Worm (Caenorhabditis elegans) whole organism, midembryonic: ENCODE measurements around the gene srv-9.

Experiments used
- T22C8.4 ChIP-seq: fragments of 200-800 bp; sonication (Bioruptor generic); IDR thresholded peaks from 2 replicates; pipeline ENCODE4 v1.3.6; 2022; ENCODE audit warnings: missing genetic modification characterization, missing compliant biosample characterization
- cog-1 ChIP-seq: sonication (generic microtip); optimal IDR thresholded peaks from 2 replicates; lab custom pipeline; 2016; ENCODE audit warnings: missing genetic modification characterization, missing compliant biosample characterization
- flt-1 ChIP-seq: fragments of 200-800 bp; sonication (Bioruptor generic); IDR thresholded peaks from 2 replicates; pipeline ENCODE4 v1.3.6; 2022; ENCODE audit warnings: missing genetic modification characterization, missing compliant biosample characterization
- klf-2 ChIP-seq: fragments of 200-800 bp; sonication (Bioruptor generic); conservative IDR thresholded peaks from 2 replicates; pipeline ENCODE4 v1.3.6; 2022; ENCODE audit warnings: missing genetic modification reagents, missing genetic modification characterization, missing compliant biosample characterization
- med-1 ChIP-seq: sonication (generic microtip); optimal IDR thresholded peaks from 2 replicates; lab custom pipeline; 2017; ENCODE audit warnings: missing genetic modification characterization, mild to moderate bottlenecking, missing compliant biosample characterization, antibody characterized with exemption, missing genetic modification reagents; ENCODE audit not compliant: insufficient read depth
- ref-1 ChIP-seq: fragments of 200-800 bp; sonication (Bioruptor generic); conservative IDR thresholded peaks from 2 replicates; pipeline ENCODE4 v1.3.6; 2022; ENCODE audit warnings: missing genetic modification reagents, missing genetic modification characterization, missing compliant biosample characterization
- tab-1 ChIP-seq: fragments of 200-800 bp; sonication (Bioruptor generic); IDR thresholded peaks from 2 replicates; pipeline ENCODE4 v1.3.6; 2022; ENCODE audit warnings: missing genetic modification characterization, missing compliant biosample characterization
- ztf-23 ChIP-seq: fragments of 200-800 bp; sonication (Bioruptor generic); IDR thresholded peaks from 2 replicates; pipeline ENCODE4 v1.3.6; 2022; ENCODE audit warnings: missing genetic modification reagents, missing genetic modification characterization, missing compliant biosample characterization
- ztf-29 ChIP-seq: fragments of 200-800 bp; sonication (Bioruptor generic); IDR thresholded peaks from 2 replicates; pipeline ENCODE4 v1.3.6; 2022; ENCODE audit warnings: missing genetic modification reagents, missing genetic modification characterization, missing compliant biosample characterization

srv-9 gene

ce11 chrV:13380178-13380577 lies 42.8 kb downstream of the srv-9 start, which contains the start of gene ifbp-1:
Gene ifbp-1, minus strand, starts transcription at chrV:13380262.
- TF ChIP-seq tab-1 (no peak), T22C8.4 (GFP tag; lab: Robert Waterston, UW) (no peak), klf-2 (GFP tag; lab: Robert Waterston, UW) (no peak)

DNA sequence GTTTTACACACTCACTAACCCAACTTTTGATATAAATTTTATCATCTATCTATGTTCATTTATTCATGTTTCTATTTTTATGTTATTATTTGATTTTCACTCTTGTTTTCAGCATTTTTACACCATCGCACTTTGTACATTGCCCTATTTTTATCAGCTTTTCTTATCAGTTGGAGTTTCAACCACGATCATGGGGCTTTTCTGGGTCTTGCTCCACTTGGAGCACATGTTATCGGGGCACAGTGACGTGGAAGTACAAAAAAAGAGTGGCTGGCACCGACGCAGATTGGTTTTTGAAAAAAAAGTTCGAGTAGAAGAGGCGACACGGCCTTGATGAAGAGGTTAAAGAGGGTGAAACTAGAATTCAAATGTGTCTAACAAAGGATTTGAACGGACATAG lies 45.8 kb downstream of the srv-9 start:
- TF ChIP-seq med-1 (GFP tag; lab: Kevin White, UChicago) (no peak), klf-2 (GFP tag; lab: Robert Waterston, UW) (no peak), ztf-29 (GFP tag; lab: Robert Waterston, UW) (no peak), ztf-23 (GFP tag; lab: Robert Waterston, UW) (no peak), flt-1 (GFP tag; lab: Robert Waterston, UW) (no peak), cog-1 (no peak), T22C8.4 (GFP tag; lab: Robert Waterston, UW) (no peak), tab-1 (no peak), ref-1 (GFP tag; lab: Robert Waterston, UW) (no peak)

- TF ChIP-seq T22C8.4 (GFP tag; lab: Robert Waterston, UW) = no peak
- no peak for TF ChIP-seq cog-1
- TF ChIP-seq ztf-23 (GFP tag; lab: Robert Waterston, UW) = no peak
- TF ChIP-seq flt-1 (GFP tag; lab: Robert Waterston, UW) = no peak
- TF ChIP-seq ref-1 (GFP tag; lab: Robert Waterston, UW) = no peak
- no peak for TF ChIP-seq tab-1
- TF ChIP-seq ztf-29 (GFP tag; lab: Robert Waterston, UW) = no peak
- TF ChIP-seq klf-2 (GFP tag; lab: Robert Waterston, UW) = no peak
- no peak for TF ChIP-seq med-1 (GFP tag; lab: Kevin White, UChicago)
These were observed 47.1 kb downstream of the srv-9 start for ce11 chrV:13375861-13376260.

- TF ChIP-seq ref-1 (GFP tag; lab: Robert Waterston, UW) (no peak), flt-1 (GFP tag; lab: Robert Waterston, UW) (peak; percentile 59; the same call in 1 of the 2 replicates)
These were observed 48.4 kb downstream of the srv-9 start for ce11 chrV:13374532-13374931.

DNA sequence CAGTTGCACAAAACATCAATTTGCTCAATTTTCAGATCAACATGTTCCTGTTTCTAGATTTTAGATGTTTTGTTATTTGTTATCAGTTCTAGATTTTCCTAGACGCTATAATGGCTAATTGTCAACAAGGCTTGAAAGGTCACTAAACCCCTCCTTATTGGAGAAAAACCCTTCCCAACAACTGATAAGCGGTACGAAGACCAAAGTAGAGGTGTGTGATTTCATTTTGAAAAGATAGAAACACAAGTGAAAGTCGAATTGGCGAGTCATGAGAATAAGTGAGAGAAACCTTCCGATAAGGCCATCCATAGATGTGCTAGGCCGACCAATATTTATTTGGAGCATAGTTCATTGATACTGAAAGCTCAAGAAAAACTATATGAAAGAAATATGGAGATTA lies 49.3 kb downstream of the srv-9 start:
- TF ChIP-seq cog-1 (no peak), med-1 (GFP tag; lab: Kevin White, UChicago) (no peak), ref-1 (GFP tag; lab: Robert Waterston, UW) (no peak), tab-1 (no peak), ztf-23 (GFP tag; lab: Robert Waterston, UW) (no peak), T22C8.4 (GFP tag; lab: Robert Waterston, UW) (no peak), ztf-29 (GFP tag; lab: Robert Waterston, UW) (no peak), klf-2 (GFP tag; lab: Robert Waterston, UW) (no peak), flt-1 (GFP tag; lab: Robert Waterston, UW) (no peak)

ce11 chrV:13372821-13373220 lies 50.1 kb downstream of the srv-9 start:
- TF ChIP-seq ztf-29 (GFP tag; lab: Robert Waterston, UW) = no peak
- no peak for TF ChIP-seq klf-2 (GFP tag; lab: Robert Waterston, UW)
- no peak for TF ChIP-seq flt-1 (GFP tag; lab: Robert Waterston, UW)
- no peak for TF ChIP-seq cog-1
- TF ChIP-seq T22C8.4 (GFP tag; lab: Robert Waterston, UW) = no peak
- TF ChIP-seq tab-1 = no peak
- no peak for TF ChIP-seq ztf-23 (GFP tag; lab: Robert Waterston, UW)
- TF ChIP-seq ref-1 (GFP tag; lab: Robert Waterston, UW) = no peak
- TF ChIP-seq med-1 (GFP tag; lab: Kevin White, UChicago) = no peak

ce11 chrV:13371336-13371735 lies 51.6 kb downstream of the srv-9 start:
- TF ChIP-seq klf-2 (GFP tag; lab: Robert Waterston, UW) (no peak), cog-1 (no peak), ztf-23 (GFP tag; lab: Robert Waterston, UW) (no peak), flt-1 (GFP tag; lab: Robert Waterston, UW) (no peak), ref-1 (GFP tag; lab: Robert Waterston, UW) (no peak), tab-1 (no peak), ztf-29 (GFP tag; lab: Robert Waterston, UW) (no peak), T22C8.4 (GFP tag; lab: Robert Waterston, UW) (no peak)
